Worm (Caenorhabditis elegans) whole organism, L4/young adult: ENCODE results near the gene C31H1.2.

Experiments
- W03F9.2 ChIP-seq: fragments of 150-350 bp; optimal IDR thresholded peaks from 2 replicates; lab custom pipeline; 2014; ENCODE audit warnings: missing biosample characterization, missing genetic modification characterization
- him-1 ChIP-seq: sonication (generic microtip); optimal IDR thresholded peaks from 2 replicates; lab custom pipeline; 2016; ENCODE audit warnings: missing genotype, missing genetic modification reagents, missing genetic modification characterization, missing compliant biosample characterization

ce11 chrIV:5749874-5750273, 41.2 kb upstream of the C31H1.2 start:
- TF ChIP-seq him-1 (tag; lab: Kevin White, UChicago): no peak
- TF ChIP-seq W03F9.2 (tag; lab: Kevin White, UChicago): no peak
